Fruit fly (Drosophila melanogaster): ENCODE measurements around the gene CG14868.

Gene CG14868

DNA sequence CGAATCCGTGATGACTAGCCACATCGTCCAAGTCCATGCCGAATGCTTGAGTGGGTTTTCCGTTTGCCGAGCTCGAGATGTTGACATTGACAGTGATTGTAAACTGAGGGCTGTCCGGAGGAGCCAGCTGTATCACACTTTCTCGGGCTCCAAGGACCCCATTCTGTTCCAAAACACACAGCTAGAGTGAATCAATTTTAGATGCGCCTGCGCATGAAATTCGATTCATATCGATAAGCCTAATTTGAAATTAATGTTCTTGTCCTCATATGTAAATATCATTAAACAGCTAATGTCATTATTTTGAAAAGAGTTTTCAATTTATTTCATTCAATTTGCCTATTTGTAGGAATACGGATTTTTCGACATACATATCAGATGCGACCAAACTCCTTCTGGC, at the start of gene CG14868:
TSS of gene CG14868 (minus strand) at position 204 of the 400 bp plus-strand sequence.
- TF ChIP-seq EcR (GFP tag; optimal IDR thresholded peaks at IDR 0.05) (no peak), CG8478 (optimal IDR thresholded peaks at IDR 0.05) (no peak), Dll (optimal IDR thresholded peaks at IDR 0.05) (no peak), usp (GFP tag; optimal IDR thresholded peaks at IDR 0.05) (no peak), psq (optimal IDR thresholded peaks at IDR 0.05) (no peak), pan (optimal IDR thresholded peaks at IDR 0.05) (no peak)

DNA sequence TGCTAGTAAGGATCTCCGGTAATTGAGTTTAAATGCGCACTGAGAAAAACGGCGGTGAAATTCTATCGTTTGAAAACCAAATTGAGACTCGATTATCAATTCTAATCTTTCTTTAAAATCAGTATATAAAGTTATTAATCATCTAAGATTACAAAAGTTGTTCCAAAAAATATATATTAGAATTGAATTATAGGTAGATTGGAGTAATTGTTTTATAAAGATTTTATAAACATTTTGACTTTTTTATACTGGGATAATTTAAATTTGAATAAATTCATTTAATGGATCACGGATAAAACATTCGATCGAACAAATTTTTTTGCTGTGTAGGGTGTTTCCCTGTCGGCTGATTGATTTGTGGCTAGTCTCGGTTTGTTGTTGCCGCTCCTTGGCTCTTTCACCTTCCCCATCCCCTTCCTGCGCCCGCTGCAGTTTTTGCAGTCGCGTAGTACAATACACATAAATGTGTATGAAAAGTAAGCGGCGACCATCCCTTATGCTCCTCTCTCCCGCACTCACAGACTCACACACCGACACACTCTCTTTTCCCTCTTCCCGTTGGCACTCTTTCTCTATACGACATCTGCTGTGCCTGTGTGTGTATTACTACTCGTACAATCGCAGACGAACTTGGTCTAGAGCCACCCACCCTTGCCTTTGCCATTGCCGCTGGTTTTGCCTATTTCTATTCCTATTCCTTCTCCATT, 49.2 kb upstream of the CG14868 start:
- TF ChIP-seq psq (optimal IDR thresholded peaks at IDR 0.05), result no peak
- no peak for TF ChIP-seq pan (optimal IDR thresholded peaks at IDR 0.05)
- no peak for TF ChIP-seq EcR (GFP tag; optimal IDR thresholded peaks at IDR 0.05)
- no peak for TF ChIP-seq Dll (optimal IDR thresholded peaks at IDR 0.05)
- no peak for TF ChIP-seq CG8478 (optimal IDR thresholded peaks at IDR 0.05)
- no peak for TF ChIP-seq usp (GFP tag; optimal IDR thresholded peaks at IDR 0.05)

DNA sequence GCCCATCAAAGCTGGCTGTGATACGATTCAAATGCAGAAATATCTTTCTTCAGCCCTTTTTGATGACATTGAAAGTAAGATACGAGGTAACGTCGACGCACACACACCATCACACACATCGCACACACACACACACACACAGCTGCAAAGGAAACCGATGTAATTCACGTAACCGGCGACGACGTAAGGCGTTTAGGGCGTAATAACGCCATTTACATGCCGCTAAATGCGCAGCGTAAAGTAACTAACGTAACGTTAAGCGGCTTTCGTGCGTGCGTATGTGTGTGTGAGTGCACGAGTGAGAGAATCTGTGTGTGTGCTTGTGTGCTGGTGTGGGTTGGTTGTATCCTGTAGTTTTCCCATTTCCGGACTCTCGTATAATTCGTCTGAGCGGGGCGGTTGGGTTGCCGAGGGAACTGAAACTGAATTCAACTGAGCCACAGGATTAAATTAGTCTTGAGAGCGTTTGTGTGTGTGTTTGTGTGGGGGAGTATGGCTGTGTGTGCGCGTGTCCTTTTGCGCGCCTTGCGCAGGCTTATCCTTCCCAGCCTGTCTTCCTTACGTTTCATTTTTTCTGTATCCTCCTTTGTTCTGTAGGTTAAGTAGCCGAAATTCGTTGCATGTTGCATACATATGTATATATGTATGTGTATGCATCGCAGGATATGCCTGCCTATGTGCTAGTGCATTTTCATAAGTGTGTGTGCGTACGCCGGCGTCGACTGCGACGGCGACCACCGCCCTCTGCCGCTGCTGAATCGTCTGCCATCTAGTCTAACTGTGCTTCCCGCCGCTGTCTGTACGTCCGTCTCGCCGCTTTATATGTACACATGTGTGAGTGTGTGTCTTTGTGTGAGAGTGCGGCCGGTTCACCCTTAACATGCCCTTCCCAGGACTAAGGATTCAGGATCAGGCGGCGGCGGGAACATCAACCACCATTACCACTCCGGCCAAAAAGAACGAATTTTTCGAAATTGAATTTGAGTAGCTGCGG, 48.3 kb upstream of the CG14868 start:
- no peak for TF ChIP-seq pan (optimal IDR thresholded peaks at IDR 0.05)
- no peak for TF ChIP-seq EcR (GFP tag; optimal IDR thresholded peaks at IDR 0.05)

DNA sequence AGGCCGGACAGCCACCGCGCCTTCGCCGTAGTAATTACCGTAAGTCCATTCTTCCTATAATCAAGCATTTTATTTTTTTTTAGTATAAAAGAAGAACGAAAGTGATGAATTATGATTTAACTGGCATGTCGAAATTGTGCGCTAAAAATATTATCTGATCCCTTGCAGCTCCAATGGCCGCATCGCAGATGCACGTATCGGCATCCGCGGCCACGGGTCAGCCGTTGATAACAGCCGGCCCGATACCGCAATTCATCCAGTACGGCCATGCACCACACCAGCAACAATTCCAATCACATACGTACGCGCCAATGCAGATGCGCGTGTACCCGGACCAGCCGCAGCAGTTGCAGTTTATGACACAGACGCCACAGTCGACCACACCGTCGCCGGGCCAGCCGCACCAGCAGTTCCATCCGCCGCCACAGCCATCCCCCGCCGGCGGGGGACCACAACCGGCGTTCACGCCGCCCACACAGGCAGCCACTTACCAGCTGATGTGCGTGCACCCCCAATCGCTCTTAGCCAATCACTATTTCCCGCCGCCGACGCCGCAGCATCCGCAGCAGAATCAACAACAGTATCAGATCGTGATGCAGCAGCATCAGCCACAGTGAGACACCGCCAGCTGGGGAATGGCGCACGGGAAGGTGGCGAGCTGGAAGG, 45.3 kb upstream of the CG14868 start:
- TF ChIP-seq Dll (optimal IDR thresholded peaks at IDR 0.05) (no peak), CG8478 (optimal IDR thresholded peaks at IDR 0.05) (no peak), pan (optimal IDR thresholded peaks at IDR 0.05) (no peak), usp (GFP tag; optimal IDR thresholded peaks at IDR 0.05) (no peak), EcR (GFP tag; optimal IDR thresholded peaks at IDR 0.05) (no peak), psq (optimal IDR thresholded peaks at IDR 0.05) (no peak)

DNA sequence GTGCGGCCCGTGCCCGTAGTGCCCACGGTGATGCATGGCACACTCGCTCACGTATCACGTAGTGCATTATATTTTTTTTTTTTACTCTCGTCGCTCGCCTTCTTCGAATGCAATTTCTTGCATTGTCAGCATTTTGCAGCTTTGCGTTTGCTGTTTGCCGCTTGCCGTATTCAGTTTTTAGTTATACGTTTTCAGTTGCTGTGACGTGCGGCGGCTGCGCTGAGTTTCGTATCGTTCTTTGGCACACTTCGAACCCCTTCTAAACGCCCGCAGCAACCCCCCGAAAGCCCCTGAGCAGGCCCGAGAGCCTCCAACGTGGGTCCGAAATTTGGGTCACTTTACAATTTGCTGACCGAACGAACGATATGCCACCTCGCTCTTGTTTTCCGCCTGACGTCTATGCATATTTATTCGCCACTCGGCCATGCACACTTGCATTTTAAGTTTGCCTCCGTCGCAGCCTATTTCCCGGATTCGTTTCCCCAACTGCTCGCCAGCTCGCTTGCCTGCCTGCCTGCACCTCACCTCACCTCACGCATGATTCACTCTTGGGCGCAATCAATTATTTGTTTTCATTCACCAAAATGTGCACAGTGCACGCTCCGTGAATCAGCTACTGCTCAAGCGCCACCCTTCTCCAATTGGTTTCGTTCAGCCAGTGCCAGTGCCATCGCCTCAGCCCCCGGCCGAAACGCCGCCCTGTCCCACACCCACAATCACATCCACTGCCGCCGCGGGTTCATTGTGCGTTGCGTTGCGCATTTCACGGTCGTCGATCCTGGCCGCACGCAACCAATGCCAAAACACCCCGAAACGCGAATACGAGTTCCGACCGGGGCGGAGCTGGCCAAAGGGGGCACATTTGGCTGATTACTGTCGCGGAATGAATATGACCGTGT, 41.2 kb upstream of the CG14868 start:
- TF ChIP-seq pan (optimal IDR thresholded peaks at IDR 0.05), result no peak
- TF ChIP-seq usp (GFP tag; optimal IDR thresholded peaks at IDR 0.05), result no peak
- TF ChIP-seq psq (optimal IDR thresholded peaks at IDR 0.05), result no peak
- no peak for TF ChIP-seq Dll (optimal IDR thresholded peaks at IDR 0.05)
- TF ChIP-seq CG8478 (optimal IDR thresholded peaks at IDR 0.05), result no peak
- no peak for TF ChIP-seq EcR (GFP tag; optimal IDR thresholded peaks at IDR 0.05)

DNA sequence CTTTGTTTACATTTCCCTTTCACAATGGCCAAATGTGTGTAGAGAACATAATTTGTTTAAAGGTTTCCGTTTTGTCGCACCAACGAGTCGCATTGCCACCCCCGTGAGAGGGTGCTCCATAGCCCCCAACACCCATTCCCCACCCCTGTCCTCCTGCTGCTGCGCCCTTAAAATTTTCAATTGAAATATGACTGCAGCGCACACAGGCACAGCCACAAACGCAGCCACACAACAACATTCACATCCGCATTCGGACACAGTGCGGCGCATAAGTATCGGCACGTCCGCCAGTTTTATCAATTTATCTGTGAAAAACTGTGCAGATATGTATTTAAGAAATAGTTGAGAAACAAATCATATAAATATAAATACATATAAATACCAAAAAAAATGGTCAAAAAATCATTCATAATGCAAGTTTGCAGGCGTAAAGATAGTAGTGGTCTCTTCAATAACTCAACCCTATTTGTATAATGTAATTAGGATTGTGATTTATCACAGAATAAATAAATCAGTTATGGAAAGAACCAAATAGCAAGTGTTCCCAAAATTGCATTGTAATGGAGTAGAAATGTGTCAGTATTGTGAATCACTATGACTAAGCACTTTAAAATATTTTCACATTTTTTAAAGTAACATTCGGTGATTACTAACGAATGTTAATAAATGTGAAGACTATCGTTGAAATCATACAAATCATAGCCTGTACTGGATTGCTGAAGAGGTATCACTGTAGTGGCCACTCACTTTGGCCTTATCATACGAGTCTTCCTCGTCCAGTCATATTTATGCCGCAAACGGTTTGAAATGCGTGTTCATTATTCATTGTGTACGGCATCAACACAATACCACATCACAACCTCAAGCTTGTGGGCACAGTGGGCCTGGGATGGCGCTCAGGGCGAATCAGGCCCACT, 40.3 kb upstream of the CG14868 start:
- TF ChIP-seq EcR (GFP tag; optimal IDR thresholded peaks at IDR 0.05) (no peak), pan (optimal IDR thresholded peaks at IDR 0.05) (no peak), usp (GFP tag; optimal IDR thresholded peaks at IDR 0.05) (no peak), CG8478 (optimal IDR thresholded peaks at IDR 0.05) (no peak), psq (optimal IDR thresholded peaks at IDR 0.05) (no peak), Dll (optimal IDR thresholded peaks at IDR 0.05) (no peak)

DNA sequence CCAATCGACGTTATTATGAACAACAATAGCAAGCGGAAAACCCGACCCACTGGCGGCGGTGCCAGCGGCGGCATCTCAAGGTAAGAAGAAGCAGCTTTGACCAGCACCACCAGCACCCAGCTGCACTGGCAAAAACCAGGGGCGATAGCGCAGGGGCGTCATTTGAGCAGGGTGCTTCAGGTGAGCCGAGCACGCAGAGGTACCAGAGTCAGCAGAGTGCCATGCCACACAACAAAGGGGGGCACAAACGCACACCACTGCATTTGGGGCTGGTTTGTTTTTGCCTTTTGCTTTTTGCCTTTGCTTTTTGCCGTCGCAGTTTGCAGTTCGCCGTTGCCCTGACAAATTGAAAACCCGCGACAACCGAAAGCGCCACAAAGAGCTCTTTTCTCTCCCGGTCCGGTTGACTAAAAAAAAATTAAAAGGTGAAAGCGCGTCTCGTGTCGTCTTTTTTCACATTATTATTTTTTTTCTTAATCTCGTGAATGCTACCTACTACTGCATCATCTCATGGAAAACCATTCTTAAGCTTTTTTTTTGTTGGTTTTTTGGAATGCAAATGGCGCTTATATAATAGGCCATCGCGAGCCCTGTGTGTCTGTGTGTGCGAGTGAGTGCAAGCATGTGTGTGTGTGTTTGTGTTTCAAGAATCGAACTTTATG, 39.5 kb upstream of the CG14868 start:
- no peak for TF ChIP-seq Dll (optimal IDR thresholded peaks at IDR 0.05)
- no peak for TF ChIP-seq usp (GFP tag; optimal IDR thresholded peaks at IDR 0.05)
- no peak for TF ChIP-seq EcR (GFP tag; optimal IDR thresholded peaks at IDR 0.05)
- TF ChIP-seq CG8478 (optimal IDR thresholded peaks at IDR 0.05), result no peak
- no peak for TF ChIP-seq psq (optimal IDR thresholded peaks at IDR 0.05)
- no peak for TF ChIP-seq pan (optimal IDR thresholded peaks at IDR 0.05)

DNA sequence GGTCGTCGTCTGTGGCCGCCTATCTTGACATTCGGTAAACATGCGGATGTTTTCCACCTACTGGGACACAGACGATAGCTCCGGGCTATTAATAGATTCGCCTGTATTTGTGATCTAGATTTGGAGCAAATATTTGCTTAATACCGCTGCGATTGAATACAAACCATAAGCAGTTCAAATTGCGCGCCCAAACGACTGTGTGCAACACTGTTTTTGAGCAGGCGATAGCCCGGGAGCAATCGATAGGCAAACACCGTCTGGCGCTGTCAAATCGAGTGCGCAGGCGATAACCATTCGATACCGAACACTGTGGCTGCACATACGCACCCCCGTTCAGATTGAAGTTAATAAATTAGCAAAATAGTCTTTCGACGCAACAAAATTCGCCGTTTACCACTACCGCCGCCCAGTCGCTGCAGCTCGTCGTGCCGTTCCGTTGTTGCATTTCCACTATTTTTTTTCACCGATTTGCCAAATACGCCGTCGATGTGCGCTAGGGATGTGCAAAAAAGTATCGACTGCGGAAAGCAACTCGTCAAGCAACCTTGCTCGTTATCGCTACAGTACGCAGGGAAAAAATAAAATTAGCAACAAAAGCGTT, 38.5 kb upstream of the CG14868 start, which contains the start of gene Atx2:
TSS of gene Atx2 (plus strand) at position 293 of the 601 bp plus-strand sequence.
- TF ChIP-seq psq (optimal IDR thresholded peaks at IDR 0.05), result no peak
- no peak for TF ChIP-seq usp (GFP tag; optimal IDR thresholded peaks at IDR 0.05)
- TF ChIP-seq CG8478 (optimal IDR thresholded peaks at IDR 0.05), result no peak
- no peak for TF ChIP-seq pan (optimal IDR thresholded peaks at IDR 0.05)
- TF ChIP-seq EcR (GFP tag; optimal IDR thresholded peaks at IDR 0.05), result no peak
- no peak for TF ChIP-seq Dll (optimal IDR thresholded peaks at IDR 0.05)

DNA sequence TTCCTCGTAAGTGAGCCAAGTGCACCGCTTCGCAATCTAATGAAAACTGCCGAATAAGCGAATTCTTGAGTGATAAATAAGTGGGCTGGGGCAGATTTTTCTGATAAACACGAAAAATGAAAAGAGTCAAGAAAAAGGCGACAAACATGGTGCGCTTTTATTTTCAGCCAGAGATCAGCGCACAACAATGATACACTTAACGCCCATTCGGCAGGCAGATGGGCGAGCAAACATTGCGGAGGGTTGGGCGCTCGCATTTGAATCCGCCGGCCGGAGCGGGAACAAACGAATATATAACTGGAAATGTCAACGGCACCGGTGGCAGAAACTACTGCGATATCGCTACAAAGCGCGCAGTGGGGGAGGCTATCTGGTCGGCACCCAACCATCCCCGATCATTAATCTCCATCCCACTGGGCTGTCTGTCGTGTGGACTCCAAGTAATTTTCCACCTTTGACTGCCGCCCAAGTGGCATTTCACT, 37.3 kb upstream of the CG14868 start, which contains the start of gene CG6125:
TSS of gene CG6125 (minus strand) at position 51 of the 482 bp plus-strand sequence.
- TF ChIP-seq Dll (optimal IDR thresholded peaks at IDR 0.05) (no peak), pan (optimal IDR thresholded peaks at IDR 0.05) (no peak)

All from whole organism.